Worm (Caenorhabditis elegans) whole organism, L4 larva: ENCODE data around the gene T26C11.8.
A peak's percentile ranks its signal among the peaks of the same experiment; 100 is the strongest.

Source experiments
- D1046.2 ChIP-seq: fragments of 200-800 bp; sonication (Bioruptor generic); IDR thresholded peaks from 2 replicates; pipeline ENCODE4 v1.3.6; 2022; ENCODE audit warnings: missing genetic modification characterization, missing compliant biosample characterization
- F26F4.8 ChIP-seq: fragments of 200-800 bp; sonication (Bioruptor generic); conservative IDR thresholded peaks from 2 replicates; pipeline ENCODE4 v1.3.6; 2022; ENCODE audit warnings: missing genetic modification characterization, missing compliant biosample characterization
- F37D6.2 ChIP-seq: sonication (generic microtip); optimal IDR thresholded peaks from 2 replicates; lab custom pipeline; 2016; ENCODE audit warnings: mild to moderate bottlenecking, missing genetic modification characterization, missing compliant biosample characterization
- F44E2.7 ChIP-seq: fragments of 200-800 bp; sonication (Bioruptor generic); IDR thresholded peaks from 2 replicates; pipeline ENCODE4 v2.1.2; 2022; ENCODE audit warnings: missing genetic modification characterization, missing compliant biosample characterization
- F49E8.2 ChIP-seq: sonication (generic microtip); optimal IDR thresholded peaks from 2 replicates; lab custom pipeline; 2016; ENCODE audit warnings: missing compliant biosample characterization, mild to moderate bottlenecking, missing genetic modification characterization, borderline replicate concordance
- R02D3.7 ChIP-seq: fragments of 150-350 bp; sonication (generic microtip); optimal IDR thresholded peaks from 3 replicates; lab custom pipeline; 2014; ENCODE audit warnings: missing biosample characterization, missing genetic modification characterization
- Y105C5A.15 ChIP-seq: fragments of 200-800 bp; sonication (Bioruptor generic); IDR thresholded peaks from 2 replicates; pipeline ENCODE4 v1.3.6; 2022; ENCODE audit warnings: missing genetic modification characterization, missing compliant biosample characterization
- Y75B8A.6 ChIP-seq: fragments of 200-800 bp; sonication (Bioruptor generic); IDR thresholded peaks from 2 replicates; pipeline ENCODE4 v1.3.6; 2022; ENCODE audit warnings: missing genetic modification reagents, missing genetic modification characterization, missing compliant biosample characterization
- ZK546.5 ChIP-seq, 2 experiments: sonication (generic microtip); optimal IDR thresholded peaks; 2 replicates each; lab custom pipeline; 2017; ENCODE audit warnings: missing biosample characterization in 2 of 2, missing genetic modification characterization in 2 of 2
- ama-1 ChIP-seq: fragments of 150-350 bp; optimal IDR thresholded peaks from 2 replicates; lab custom pipeline; 2014; ENCODE audit warnings: inconsistent platforms, mixed read lengths
- arid-1 ChIP-seq: fragments of 200-800 bp; sonication (Bioruptor generic); conservative IDR thresholded peaks from 2 replicates; pipeline ENCODE4 v1.3.6; 2022; ENCODE audit warnings: missing genetic modification reagents, missing genetic modification characterization, missing compliant biosample characterization
- ceh-62 ChIP-seq: sonication (generic microtip); optimal IDR thresholded peaks from 2 replicates; lab custom pipeline; 2017; ENCODE audit warnings: missing biosample characterization, missing genetic modification characterization
- daf-19 ChIP-seq: fragments of 200-800 bp; sonication (Bioruptor generic); conservative IDR thresholded peaks from 2 replicates; pipeline ENCODE4 v1.3.6; 2022; ENCODE audit warnings: missing genetic modification characterization, missing compliant biosample characterization
- dmd-8 ChIP-seq: fragments of 200-800 bp; sonication (Bioruptor generic); IDR thresholded peaks from 2 replicates; pipeline ENCODE4 v1.3.6; 2022; ENCODE audit warnings: missing genetic modification characterization, missing compliant biosample characterization
- duxl-1 ChIP-seq: sonication (generic microtip); optimal IDR thresholded peaks from 2 replicates; lab custom pipeline; 2016; ENCODE audit warnings: mild to moderate bottlenecking, missing genetic modification characterization, moderate library complexity, missing compliant biosample characterization; ENCODE audit not compliant: poor library complexity
- dve-1 ChIP-seq: sonication (generic microtip); optimal IDR thresholded peaks from 2 replicates; lab custom pipeline; 2017; ENCODE audit warnings: antibody characterized with exemption, mild to moderate bottlenecking, missing genetic modification characterization, missing compliant biosample characterization; ENCODE audit not compliant: insufficient read depth
- egl-43 ChIP-seq: fragments of 200-800 bp; sonication (Bioruptor generic); IDR thresholded peaks from 2 replicates; pipeline ENCODE4 v1.3.6; 2022; ENCODE audit warnings: missing genetic modification reagents, missing genetic modification characterization, missing compliant biosample characterization
- hif-1 ChIP-seq, 2 experiments: sonication (generic microtip); optimal IDR thresholded peaks; 2 replicates each; lab custom pipeline; 2016 to 2017; ENCODE audit warnings: missing compliant biosample characterization in 2 of 2, missing genetic modification characterization in 2 of 2, missing genetic modification reagents in 2 of 2, missing genotype in 2 of 2, mild to moderate bottlenecking in 1 of 2
- hmg-1.1 ChIP-seq: fragments of 200-800 bp; sonication (Bioruptor generic); IDR thresholded peaks from 2 replicates; pipeline ENCODE4 v1.3.6; 2022; ENCODE audit warnings: missing genetic modification reagents, missing genetic modification characterization, missing compliant biosample characterization
- lin-1 ChIP-seq: fragments of 200-800 bp; sonication (Bioruptor generic); IDR thresholded peaks from 2 replicates; pipeline ENCODE4 v1.3.6; 2022; ENCODE audit warnings: missing genetic modification reagents, missing genetic modification characterization, missing compliant biosample characterization
- lin-13 ChIP-seq: fragments of 150-350 bp; optimal IDR thresholded peaks from 2 replicates; lab custom pipeline; 2014; ENCODE audit warnings: missing biosample characterization, missing genetic modification reagents, missing genetic modification characterization
- lin-29 ChIP-seq: fragments of 200-800 bp; sonication (Bioruptor generic); IDR thresholded peaks from 2 replicates; pipeline ENCODE4 v1.3.6; 2022; ENCODE audit warnings: missing genetic modification reagents, missing genetic modification characterization, missing compliant biosample characterization
- lin-38 ChIP-seq: fragments of 200-800 bp; sonication (Bioruptor generic); IDR thresholded peaks from 2 replicates; pipeline ENCODE4 v1.3.6; 2022; ENCODE audit warnings: missing genetic modification reagents, missing genetic modification characterization, missing compliant biosample characterization
- lin-39 ChIP-seq: fragments of 150-350 bp; optimal IDR thresholded peaks from 2 replicates; lab custom pipeline; 2014; ENCODE audit warnings: missing biosample characterization, missing genetic modification reagents, missing genetic modification characterization
- lsy-2 ChIP-seq, 2 experiments: fragments of 150-350 bp in 1 of 2; sonication (generic microtip) in 1 of 2; optimal IDR thresholded peaks; 2 replicates each; lab custom pipeline; 2014 to 2017; ENCODE audit warnings: missing biosample characterization in 2 of 2, missing genetic modification characterization in 2 of 2
- madf-5 ChIP-seq, 2 experiments: fragments of 200-800 bp; sonication (Bioruptor generic); IDR thresholded peaks; 2 replicates each; pipeline ENCODE4 v1.3.6; 2022; ENCODE audit warnings: missing compliant biosample characterization in 2 of 2, missing genetic modification characterization in 2 of 2
- mep-1 ChIP-seq: fragments of 150-350 bp; sonication (generic microtip); optimal IDR thresholded peaks from 3 replicates; lab custom pipeline; 2014; ENCODE audit warnings: missing biosample characterization, missing genetic modification characterization
- mes-2 ChIP-seq: sonication (generic microtip); optimal IDR thresholded peaks from 2 replicates; lab custom pipeline; 2016; ENCODE audit warnings: missing genotype, mild to moderate bottlenecking, missing genetic modification characterization, missing compliant biosample characterization; ENCODE audit not compliant: poor library complexity, severe bottlenecking
- mxl-3 ChIP-seq: fragments of 200-800 bp; sonication (Bioruptor generic); optimal IDR thresholded peaks from 2 replicates; lab custom pipeline; 2018; ENCODE audit warnings: mild to moderate bottlenecking, missing genetic modification characterization, missing compliant biosample characterization
- nhr-10 ChIP-seq: fragments of 150-350 bp; optimal IDR thresholded peaks from 2 replicates; lab custom pipeline; 2014; ENCODE audit warnings: missing biosample characterization, missing genetic modification characterization
- nhr-111 ChIP-seq: fragments of 200-800 bp; sonication (Bioruptor generic); optimal IDR thresholded peaks from 2 replicates; lab custom pipeline; 2018; ENCODE audit warnings: mild to moderate bottlenecking, missing genetic modification characterization, missing compliant biosample characterization
- nhr-25 ChIP-seq: sonication (generic microtip); optimal IDR thresholded peaks from 2 replicates; lab custom pipeline; 2017; ENCODE audit warnings: missing genetic modification characterization, mild to moderate bottlenecking, missing compliant biosample characterization, antibody characterized with exemption, moderate library complexity, borderline replicate concordance; ENCODE audit not compliant: insufficient read depth
- nhr-28 ChIP-seq: fragments of 150-350 bp; optimal IDR thresholded peaks from 2 replicates; lab custom pipeline; 2014; ENCODE audit warnings: missing biosample characterization, missing genetic modification characterization
- nhr-42 ChIP-seq: fragments of 200-800 bp; sonication (Bioruptor generic); IDR thresholded peaks from 2 replicates; pipeline ENCODE4 v1.3.6; 2022; ENCODE audit warnings: missing genetic modification characterization, missing compliant biosample characterization
- nhr-6 ChIP-seq: fragments of 150-350 bp; optimal IDR thresholded peaks from 2 replicates; lab custom pipeline; 2014; ENCODE audit warnings: missing biosample characterization, missing genetic modification characterization
- pha-4 ChIP-seq, 2 experiments: fragments of 150-350 bp in 1 of 2; fragments of 200-800 bp in 1 of 2; sonication (Bioruptor generic) in 1 of 2; IDR thresholded peaks in 1 of 2; optimal IDR thresholded peaks in 1 of 2; 2 replicates each; pipeline versions ENCODE4 v1.3.6 to Lab custom; 2014 to 2022; ENCODE audit warnings: missing genetic modification characterization in 2 of 2, missing genetic modification reagents in 2 of 2, missing biosample characterization in 1 of 2, missing compliant biosample characterization in 1 of 2
- pqm-1 ChIP-seq: sonication (generic microtip); optimal IDR thresholded peaks from 2 replicates; lab custom pipeline; 2017; ENCODE audit warnings: missing biosample characterization, missing genetic modification characterization
- saeg-2 ChIP-seq: fragments of 200-800 bp; sonication (Bioruptor generic); IDR thresholded peaks from 2 replicates; pipeline ENCODE4 v1.3.6; 2022; ENCODE audit warnings: missing genetic modification reagents, missing genetic modification characterization, missing compliant biosample characterization
- set-16 ChIP-seq: fragments of 200-800 bp; sonication (Bioruptor generic); IDR thresholded peaks from 2 replicates; pipeline ENCODE4 v1.3.6; 2022; ENCODE audit warnings: missing genetic modification reagents, missing genetic modification characterization, missing compliant biosample characterization
- skn-1 ChIP-seq: fragments of 150-350 bp; optimal IDR thresholded peaks from 2 replicates; lab custom pipeline; 2014; ENCODE audit warnings: missing biosample characterization, missing genetic modification characterization
- snpc-1.2 ChIP-seq: fragments of 200-800 bp; sonication (Bioruptor generic); IDR thresholded peaks from 2 replicates; pipeline ENCODE4 v1.3.6; 2022; ENCODE audit warnings: missing genetic modification reagents, missing genetic modification characterization, missing compliant biosample characterization
- snpc-4 ChIP-seq: fragments of 150-350 bp; optimal IDR thresholded peaks from 2 replicates; lab custom pipeline; 2014; ENCODE audit warnings: missing biosample characterization, missing genetic modification characterization
- tag-97 ChIP-seq: fragments of 200-800 bp; sonication (Bioruptor generic); IDR thresholded peaks from 2 replicates; pipeline ENCODE4 v1.3.6; 2022; ENCODE audit warnings: missing genetic modification characterization, missing compliant biosample characterization
- tra-1 ChIP-seq: fragments of 200-800 bp; sonication (Bioruptor generic); IDR thresholded peaks from 2 replicates; pipeline ENCODE4 v1.3.6; 2022; ENCODE audit warnings: missing genetic modification reagents, missing genetic modification characterization, missing compliant biosample characterization
- unc-130 ChIP-seq: sonication (generic microtip); optimal IDR thresholded peaks from 2 replicates; lab custom pipeline; 2016; ENCODE audit warnings: missing genetic modification reagents, missing genetic modification characterization, missing compliant biosample characterization
- unc-39 ChIP-seq: sonication (generic microtip); optimal IDR thresholded peaks from 2 replicates; lab custom pipeline; 2017; ENCODE audit warnings: missing biosample characterization, missing genetic modification characterization
- unc-62 ChIP-seq, 3 experiments: fragments of 150-350 bp in 1 of 3; sonication (generic microtip); optimal IDR thresholded peaks in 2 of 3; peaks in 1 of 3; 1 replicate in 1 of 3; 2 replicates in 2 of 3; lab custom pipeline; 2014 to 2017; ENCODE audit warnings: missing biosample characterization in 3 of 3, missing genetic modification characterization in 3 of 3, missing genetic modification reagents in 3 of 3, missing genotype in 1 of 3
- zip-11 ChIP-seq: fragments of 200-800 bp; sonication (Bioruptor generic); IDR thresholded peaks from 2 replicates; pipeline ENCODE4 v1.3.6; 2022; ENCODE audit warnings: missing genetic modification characterization, missing compliant biosample characterization
- ztf-7 ChIP-seq: fragments of 150-350 bp; optimal IDR thresholded peaks from 2 replicates; lab custom pipeline; 2014; ENCODE audit warnings: missing biosample characterization, missing genetic modification characterization

The T26C11.8 gene

ce11 chrX:1888445-1889035, 28.0 kb downstream of the T26C11.8 start (continued):
- TF ChIP-seq unc-39 (tag; lab: Kevin White, UChicago) = no peak
- TF ChIP-seq dve-1 (tag; lab: Kevin White, UChicago) = no peak
- no peak for TF ChIP-seq F49E8.2 (tag; lab: Kevin White, UChicago)
- TF ChIP-seq duxl-1 = peak; percentile 94
- TF ChIP-seq hmg-1.1 (GFP tag; lab: Robert Waterston, UW) = peak; percentile 90
- no peak for TF ChIP-seq egl-43 (GFP tag; lab: Robert Waterston, UW)
- peak; percentile 40; the same call in 1 of the 2 replicates for TF ChIP-seq snpc-1.2
- TF ChIP-seq snpc-4 = no peak
- TF ChIP-seq lin-39 (tag; lab: Kevin White, UChicago) = no peak
- TF ChIP-seq lin-13 (GFP tag; lab: Kevin White, UChicago) = no peak
- peak; percentile 94 for TF ChIP-seq F37D6.2 (tag; lab: Kevin White, UChicago)
- no peak for TF ChIP-seq madf-5 (GFP tag; IDR thresholded peaks at IDR 0.05; lab: Robert Waterston, UW)
- TF ChIP-seq pha-4 (GFP tag; IDR thresholded peaks at IDR 0.05; lab: Robert Waterston, UW) = peak; percentile 47; the same call in 1 of the 2 replicates
- no peak for TF ChIP-seq pha-4 (tag; optimal IDR thresholded peaks at IDR 0.05; lab: Kevin White, UChicago)
- TF ChIP-seq nhr-6 (tag; lab: Kevin White, UChicago) = no peak
- TF ChIP-seq tag-97 (GFP tag; lab: Robert Waterston, UW) = no peak
- TF ChIP-seq ZK546.5 (tag; optimal IDR thresholded peaks at IDR 0.05; lab: Kevin White, UChicago) = no peak
- TF ChIP-seq set-16 (GFP tag; lab: Robert Waterston, UW) = no peak
- TF ChIP-seq ztf-7 (tag; lab: Kevin White, UChicago) = no peak
- no peak for TF ChIP-seq unc-130 (GFP tag; lab: Kevin White, UChicago)
- TF ChIP-seq nhr-42 = no peak; the same call in 1 of the 2 replicates
- TF ChIP-seq R02D3.7 (tag; lab: Kevin White, UChicago) = no peak
- no peak for TF ChIP-seq lin-29 (GFP tag; lab: Robert Waterston, UW)
- TF ChIP-seq nhr-28 (tag; lab: Kevin White, UChicago) = peak; percentile 27
- TF ChIP-seq F44E2.7 (GFP tag; lab: Robert Waterston, UW) = no peak
- peak; percentile 45 for TF ChIP-seq mxl-3 (GFP tag; lab: Kevin White, UChicago)
- TF ChIP-seq F26F4.8 = no peak
- TF ChIP-seq tra-1 (GFP tag; lab: Robert Waterston, UW) = no peak; the same call in 1 of the 2 replicates
- TF ChIP-seq zip-11 (GFP tag; lab: Robert Waterston, UW) = no peak
- no peak for TF ChIP-seq Y75B8A.6
- TF ChIP-seq unc-62 (GFP tag; optimal IDR thresholded peaks at IDR 0.05 in 1 of 2; lab: Kevin White, UChicago) = peak in 1 of 2 experiments; percentile 12
- no peak for TF ChIP-seq unc-62 (tag; optimal IDR thresholded peaks at IDR 0.05; lab: Kevin White, UChicago)
- no peak for TF ChIP-seq nhr-111 (GFP tag; lab: Kevin White, UChicago)
- no peak for TF ChIP-seq ceh-62 (tag; lab: Kevin White, UChicago)
- no peak for TF ChIP-seq Y105C5A.15 (GFP tag; lab: Robert Waterston, UW)
- no peak for TF ChIP-seq dmd-8
- peak; percentile 85 for TF ChIP-seq mes-2
- no peak for TF ChIP-seq saeg-2 (GFP tag; lab: Robert Waterston, UW)
- no peak for TF ChIP-seq ama-1 (lab: Kevin White, UChicago)
- TF ChIP-seq nhr-10 = no peak
- TF ChIP-seq lin-38 (GFP tag; lab: Robert Waterston, UW) = no peak
- TF ChIP-seq arid-1 (GFP tag; lab: Robert Waterston, UW) = no peak
- no peak for TF ChIP-seq nhr-25 (tag; lab: Kevin White, UChicago)
- peak; percentile 81 for TF ChIP-seq mep-1
- TF ChIP-seq daf-19 (GFP tag; lab: Robert Waterston, UW) = no peak
- peak in 1 of 2 experiments; percentile 3 for TF ChIP-seq hif-1 (tag; optimal IDR thresholded peaks at IDR 0.05; lab: Kevin White, UChicago)
- TF ChIP-seq skn-1 = no peak
- TF ChIP-seq D1046.2 = no peak
- no peak for TF ChIP-seq pqm-1 (tag; lab: Kevin White, UChicago)
- no peak for TF ChIP-seq lin-1 (GFP tag; lab: Robert Waterston, UW)
- TF ChIP-seq lsy-2 (tag; optimal IDR thresholded peaks at IDR 0.05; lab: Kevin White, UChicago) = peak; percentile 66 to 73
